Worm (Caenorhabditis elegans): ENCODE measurements around the gene nhr-27.

nhr-27 gene

ce11 chrX:12808085-12808922, at the start of gene nhr-27:
Gene nhr-27 (minus strand): TSS chrX:12808318.
- no peak for TF ChIP-seq zip-11 (GFP tag; IDR thresholded peaks at IDR 0.05)
- TF ChIP-seq hlh-30 (tag; optimal IDR thresholded peaks at IDR 0.05; ENCODE audit: insufficient read depth), result peak; percentile 19
- TF ChIP-seq arid-1 (GFP tag; conservative IDR thresholded peaks at IDR 0.05), result no peak
- peak; percentile 27 for TF ChIP-seq dmd-6 (GFP tag; IDR thresholded peaks at IDR 0.05)
- peak; percentile 71 for TF ChIP-seq aha-1 (tag)
- TF ChIP-seq daf-8 (GFP tag; IDR thresholded peaks at IDR 0.05), result no peak
- peak in 1 of 2 experiments; percentile 91 for TF ChIP-seq unc-62 (GFP tag; optimal IDR thresholded peaks at IDR 0.05 in 1 of 2)
- no peak for TF ChIP-seq unc-62 (tag; optimal IDR thresholded peaks at IDR 0.05)

DNA sequence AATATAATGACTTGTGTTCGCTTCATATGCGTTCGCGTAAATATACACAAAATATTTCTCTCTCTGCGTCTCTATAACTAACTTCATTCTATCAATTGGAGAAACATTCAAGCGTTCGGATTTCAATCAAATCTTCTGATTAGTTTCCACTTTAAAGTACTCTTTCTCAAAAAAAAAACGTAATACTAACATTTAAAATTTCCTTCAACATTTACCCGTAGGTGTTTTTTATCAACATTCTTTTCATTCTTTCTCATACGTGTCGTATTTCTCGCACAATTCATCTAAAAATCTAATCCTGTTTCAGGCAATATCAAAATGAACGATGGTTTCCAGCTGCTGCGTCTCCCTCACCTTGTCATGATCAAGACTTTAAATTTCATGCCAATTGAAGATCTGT, 49.6 kb upstream of the nhr-27 start, which contains the start of gene T14G8.2:
T14G8.2 (plus strand) TSS at position 301 of the 400 bp plus-strand sequence.
- TF ChIP-seq snpc-1.2 (GFP tag; IDR thresholded peaks at IDR 0.05) (no peak), attf-4 (tag; optimal IDR thresholded peaks at IDR 0.05) (no peak), php-3 (GFP tag; IDR thresholded peaks at IDR 0.05) (no peak), lin-29 (GFP tag; IDR thresholded peaks at IDR 0.05) (no peak), fkh-10 (GFP tag; optimal IDR thresholded peaks at IDR 0.05) (no peak), aha-1 (tag) (no peak), ceh-28 (tag; optimal IDR thresholded peaks at IDR 0.05) (no peak), arid-1 (GFP tag; conservative IDR thresholded peaks at IDR 0.05) (no peak), spr-1 (tag; optimal IDR thresholded peaks at IDR 0.05) (no peak), mxl-2 (GFP tag; conservative IDR thresholded peaks at IDR 0.05) (no peak), lin-13 (GFP tag; optimal IDR thresholded peaks at IDR 0.05) (no peak), jun-1 (tag; optimal IDR thresholded peaks at IDR 0.05) (no peak), tag-97 (GFP tag; IDR thresholded peaks at IDR 0.05) (no peak), zip-2 (tag; optimal IDR thresholded peaks at IDR 0.05) (no peak), unc-130 (GFP tag; optimal IDR thresholded peaks at IDR 0.05) (no peak), unc-39 (tag; optimal IDR thresholded peaks at IDR 0.05) (no peak)

DNA sequence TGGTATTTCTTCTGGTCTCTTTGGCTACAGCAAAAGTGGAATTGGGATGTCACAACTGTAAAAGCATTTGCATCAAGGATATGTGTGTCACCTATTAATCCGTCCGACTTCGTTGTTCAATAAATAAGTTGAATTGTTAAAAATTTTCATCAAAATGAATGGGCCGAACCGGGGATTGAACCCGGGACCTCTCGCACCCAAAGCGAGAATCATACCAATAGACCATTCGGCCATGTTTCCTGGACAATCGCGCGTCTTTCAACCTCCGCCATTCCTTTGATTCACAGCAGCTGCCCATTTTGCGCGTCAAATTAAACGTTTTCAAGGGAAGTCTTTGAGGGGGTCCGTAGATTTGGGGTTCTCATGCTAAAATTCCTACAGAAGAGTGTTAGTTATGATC, 46.6 kb upstream of the nhr-27 start:
- TF ChIP-seq zfp-2 (tag; optimal IDR thresholded peaks at IDR 0.05) (no peak), Y48G9A.11 (GFP tag; IDR thresholded peaks at IDR 0.05) (0 out of 2 replicates have a peak, but pooled peaks have one; percentile 15), dmd-8 (GFP tag; IDR thresholded peaks at IDR 0.05) (peak; percentile 70), mes-2 (tag; optimal IDR thresholded peaks at IDR 0.05; ENCODE audit: poor library complexity, severe bottlenecking) (peak; percentile 33), tra-1 (GFP tag; IDR thresholded peaks at IDR 0.05) (0 out of 2 replicates have a peak, but pooled peaks have one; percentile 31), arid-1 (GFP tag; conservative IDR thresholded peaks at IDR 0.05) (peak; percentile 27; the same call in 1 of the 2 replicates), aha-1 (tag) (peak; percentile 87), T26A8.4 (GFP tag; IDR thresholded peaks at IDR 0.05) (peak; percentile 26; the same call in 1 of the 2 replicates), F26F4.8 (GFP tag; conservative IDR thresholded peaks at IDR 0.05) (no peak), daf-16 (GFP tag; optimal IDR thresholded peaks at IDR 0.05) (no peak), daf-16 (tag; optimal IDR thresholded peaks at IDR 0.05) (no peak), ceh-32 (tag; optimal IDR thresholded peaks at IDR 0.05; ENCODE audit: poor library complexity) (no peak), ZK546.5 (tag; optimal IDR thresholded peaks at IDR 0.05) (no peak), daf-8 (GFP tag; IDR thresholded peaks at IDR 0.05) (no peak), lir-3 (tag; optimal IDR thresholded peaks at IDR 0.05) (peak; percentile 17), ces-1 (GFP tag; optimal IDR thresholded peaks at IDR 0.05) (no peak), madf-5 (GFP tag; IDR thresholded peaks at IDR 0.05) (peak; percentile 34 to 62; a peak in 1 of 4 replicates), nhr-41 (GFP tag; IDR thresholded peaks at IDR 0.05) (0 out of 2 replicates have a peak, but pooled peaks have one; percentile 18), zag-1 (tag; optimal IDR thresholded peaks at IDR 0.05) (no peak), nhr-25 (tag; optimal IDR thresholded peaks at IDR 0.05; ENCODE audit: borderline replicate concordance, insufficient read depth) (no peak), duxl-1 (tag; optimal IDR thresholded peaks at IDR 0.05; ENCODE audit: poor library complexity) (peak; percentile 29), lim-7 (GFP tag; IDR thresholded peaks at IDR 0.05) (peak; percentile 78), nhr-102 (tag; optimal IDR thresholded peaks at IDR 0.05) (no peak), hlh-30 (tag; optimal IDR thresholded peaks at IDR 0.05; ENCODE audit: insufficient read depth) (no peak), egl-43 (GFP tag; IDR thresholded peaks at IDR 0.05) (peak; percentile 76), snpc-4 (tag; optimal IDR thresholded peaks at IDR 0.05) (no peak), hlh-11 (tag; optimal IDR thresholded peaks at IDR 0.05) (no peak), unc-39 (tag; optimal IDR thresholded peaks at IDR 0.05) (no peak), ceh-44 (GFP tag; IDR thresholded peaks at IDR 0.05) (0 out of 2 replicates have a peak, but pooled peaks have one; percentile 46)
